Worm (Caenorhabditis elegans) whole organism, early embryonic: ENCODE data around the gene B0334.5.

Source experiments
- F13C5.2 ChIP-seq: sonication (generic microtip); optimal IDR thresholded peaks from 2 replicates; lab custom pipeline; 2017; ENCODE audit warnings: mild to moderate bottlenecking, missing genetic modification characterization, inconsistent platforms, missing compliant biosample characterization
- aly-1 ChIP-seq: sonication (generic microtip); optimal IDR thresholded peaks from 2 replicates; lab custom pipeline; 2016; ENCODE audit warnings: missing genetic modification characterization, missing compliant biosample characterization
- ama-1 ChIP-seq: fragments of 150-350 bp; optimal IDR thresholded peaks from 2 replicates; lab custom pipeline; 2014
- flt-1 ChIP-seq: fragments of 200-800 bp; sonication (Bioruptor generic); IDR thresholded peaks from 2 replicates; pipeline ENCODE4 v1.3.6; 2022; ENCODE audit warnings: missing genetic modification characterization, missing compliant biosample characterization
- scrt-1 ChIP-seq: fragments of 200-800 bp; sonication (Bioruptor generic); IDR thresholded peaks from 2 replicates; pipeline ENCODE4 v1.3.6; 2022; ENCODE audit warnings: missing genetic modification characterization, missing compliant biosample characterization
- sea-1 ChIP-seq: fragments of 200-800 bp; sonication (Bioruptor generic); conservative IDR thresholded peaks from 2 replicates; pipeline ENCODE4 v1.3.6; 2022; ENCODE audit warnings: missing genetic modification characterization, missing compliant biosample characterization
- tbx-11 ChIP-seq: fragments of 200-800 bp; sonication (Bioruptor generic); IDR thresholded peaks from 2 replicates; pipeline ENCODE4 v1.3.6; 2022; ENCODE audit warnings: missing genetic modification characterization, missing compliant biosample characterization
- tbx-37 ChIP-seq: fragments of 200-800 bp; sonication (Bioruptor generic); conservative IDR thresholded peaks from 2 replicates; pipeline ENCODE4 v1.3.6; 2022; ENCODE audit warnings: missing genetic modification reagents, missing genetic modification characterization, missing compliant biosample characterization
- tra-4 ChIP-seq: sonication (generic microtip); optimal IDR thresholded peaks from 2 replicates; lab custom pipeline; 2017; ENCODE audit warnings: missing genetic modification characterization, missing compliant biosample characterization

DNA sequence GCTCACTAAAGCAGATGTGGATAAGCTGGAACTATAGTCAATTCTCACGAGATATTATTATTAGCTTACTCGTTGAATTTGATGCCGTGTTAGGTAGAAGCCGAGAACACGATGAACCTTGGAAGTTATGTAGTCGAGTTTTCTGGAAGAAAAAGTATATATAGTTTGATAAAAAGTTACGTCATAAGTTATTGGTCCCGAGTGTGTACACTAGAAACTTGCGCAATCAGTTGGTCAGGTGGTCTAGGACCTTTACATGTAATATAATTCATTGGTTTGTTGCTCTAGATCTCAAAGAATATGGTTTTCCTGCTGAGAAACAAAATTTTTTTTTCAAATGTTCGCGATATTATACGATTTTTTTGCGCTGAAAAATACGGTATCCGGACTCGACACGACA, 38.5 kb downstream of the B0334.5 start:
- TF ChIP-seq ama-1 (lab: Kevin White, UChicago) (no peak), tra-4 (tag; lab: Kevin White, UChicago) (no peak), F13C5.2 (no peak), tbx-37 (GFP tag; lab: Robert Waterston, UW) (no peak), aly-1 (tag; lab: Kevin White, UChicago) (no peak), flt-1 (GFP tag; lab: Robert Waterston, UW) (no peak), sea-1 (no peak), scrt-1 (GFP tag; lab: Robert Waterston, UW) (no peak), tbx-11 (GFP tag; lab: Robert Waterston, UW) (no peak)
